Worm (Caenorhabditis elegans) whole organism, midembryonic: ENCODE measurements around the gene Y49E10.21.

Experiments
- med-1 ChIP-seq: sonication (generic microtip); optimal IDR thresholded peaks from 2 replicates; lab custom pipeline; 2017; ENCODE audit warnings: missing genetic modification characterization, mild to moderate bottlenecking, missing compliant biosample characterization, antibody characterized with exemption, missing genetic modification reagents; ENCODE audit not compliant: insufficient read depth
- tab-1 ChIP-seq: fragments of 200-800 bp; sonication (Bioruptor generic); IDR thresholded peaks from 2 replicates; pipeline ENCODE4 v1.3.6; 2022; ENCODE audit warnings: missing genetic modification characterization, missing compliant biosample characterization

ce11 chrIII:12456801-12457647 lies at the start of gene Y49E10.21, which contains the start of gene scav-3:
- TF ChIP-seq tab-1 (GFP tag; lab: Robert Waterston, UW) (no peak), med-1 (no peak)
